Worm (Caenorhabditis elegans): ENCODE data around the gene T01G1.4.

DNA sequence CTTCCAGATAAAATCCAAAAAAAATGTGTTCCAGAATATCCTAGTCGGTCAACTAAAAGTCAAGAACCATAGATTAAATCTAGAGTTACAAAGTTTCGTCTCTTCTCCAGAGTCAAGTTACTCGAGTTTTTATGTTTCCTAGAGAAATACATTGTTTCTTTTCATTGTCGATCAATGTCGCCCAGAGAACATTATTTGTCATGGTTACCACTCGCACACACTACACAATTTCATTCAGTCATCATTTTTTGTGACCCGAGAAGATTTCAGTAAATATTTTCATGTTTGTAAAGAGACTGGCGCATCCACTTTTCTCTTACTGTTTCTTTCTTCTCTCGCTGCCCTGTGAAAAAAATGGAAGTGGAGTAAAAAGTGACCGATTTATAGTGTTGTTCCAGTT, 44.7 kb downstream of the T01G1.4 start:
- TF ChIP-seq pha-4 (tag; optimal IDR thresholded peaks at IDR 0.05) (no peak), unc-62 (GFP tag; optimal IDR thresholded peaks at IDR 0.05) (no peak), efl-1 (GFP tag; optimal IDR thresholded peaks at IDR 0.05) (no peak), ZK185.1 (tag; optimal IDR thresholded peaks at IDR 0.05; ENCODE audit: poor library complexity, severe bottlenecking) (no peak), rcor-1 (GFP tag; IDR thresholded peaks at IDR 0.05) (no peak), him-1 (tag; optimal IDR thresholded peaks at IDR 0.05) (no peak), nhr-80 (tag; optimal IDR thresholded peaks at IDR 0.05) (no peak), nfya-1 (tag; optimal IDR thresholded peaks at IDR 0.05; ENCODE audit: borderline replicate concordance, insufficient read depth) (no peak)

Data from whole organism, young adult.